Worm (Caenorhabditis elegans): ENCODE measurements around the gene apl-1.

DNA sequence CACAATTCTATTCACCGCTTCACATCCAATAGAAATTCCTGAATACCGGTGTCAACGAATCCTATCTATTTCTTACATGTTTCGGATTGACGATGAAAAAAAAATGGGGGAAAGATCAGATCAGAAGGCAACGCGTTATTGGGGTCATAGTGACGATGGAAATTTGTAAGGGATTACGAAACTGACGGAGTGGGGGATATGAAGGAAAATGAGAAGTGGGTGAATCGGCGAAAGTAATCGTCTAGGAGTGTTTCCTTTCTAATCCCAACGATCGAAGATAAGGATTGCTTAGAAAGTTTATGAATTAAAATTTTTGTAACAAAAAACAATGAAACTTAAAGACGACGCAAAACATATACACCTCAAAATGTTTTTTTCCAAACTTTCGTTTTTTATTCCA lies 17.7 kb downstream of the apl-1 start:
- TF ChIP-seq nhr-76 (tag; optimal IDR thresholded peaks at IDR 0.05) (no peak), fkh-10 (GFP tag; optimal IDR thresholded peaks at IDR 0.05) (no peak), pha-4 (tag; optimal IDR thresholded peaks at IDR 0.05) (no peak), ama-1 (optimal IDR thresholded peaks at IDR 0.05) (no peak), skn-1 (tag; optimal IDR thresholded peaks at IDR 0.05) (no peak), ceh-82 (tag; optimal IDR thresholded peaks at IDR 0.05) (no peak), nhr-237 (tag; optimal IDR thresholded peaks at IDR 0.05) (no peak), snpc-4 (tag; optimal IDR thresholded peaks at IDR 0.05) (no peak), unc-39 (tag; optimal IDR thresholded peaks at IDR 0.05) (no peak), elt-1 (tag; optimal IDR thresholded peaks at IDR 0.05) (no peak), nhr-25 (tag; optimal IDR thresholded peaks at IDR 0.05) (no peak), fkh-2 (tag; optimal IDR thresholded peaks at IDR 0.05) (no peak), lin-39 (tag; optimal IDR thresholded peaks at IDR 0.05) (no peak), elt-2 (tag; optimal IDR thresholded peaks at IDR 0.05) (no peak)

All from whole organism, L3 larva.